Worm (Caenorhabditis elegans): Measurements from ENCODE around the gene W10C4.1.

The W10C4.1 gene

DNA sequence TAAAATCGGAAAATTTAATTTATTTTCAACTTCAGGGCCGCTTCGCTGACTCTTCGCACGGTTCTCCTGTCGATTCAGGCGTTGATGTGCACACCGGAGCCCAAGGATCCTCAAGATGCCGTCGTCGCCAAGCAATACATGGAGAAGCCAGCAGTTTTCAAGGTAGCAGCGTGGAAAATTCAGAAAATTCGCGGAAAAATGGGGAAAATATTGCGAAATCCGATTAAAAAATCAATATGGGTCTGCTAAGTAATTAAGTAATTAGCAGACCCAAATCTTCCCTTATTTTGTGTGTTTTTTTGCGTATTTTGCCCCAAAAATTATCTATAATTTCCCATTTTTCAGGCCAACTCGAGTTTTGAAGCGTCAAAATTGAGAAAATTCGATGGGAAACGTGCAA is 17.6 kb downstream of the W10C4.1 start:
- no peak for TF ChIP-seq cebp-1 (GFP tag; IDR thresholded peaks at IDR 0.05)
- TF ChIP-seq cebp-1 (tag; optimal IDR thresholded peaks at IDR 0.05): peak; percentile 79
- no peak for TF ChIP-seq ceh-100 (GFP tag; IDR thresholded peaks at IDR 0.05)
- no peak for TF ChIP-seq snpc-4 (GFP tag; optimal IDR thresholded peaks at IDR 0.05)
- TF ChIP-seq snpc-4 (tag; optimal IDR thresholded peaks at IDR 0.05): no peak
- TF ChIP-seq ama-1 (optimal IDR thresholded peaks at IDR 0.05): no peak
- no peak for TF ChIP-seq ama-1 (GFP tag; optimal IDR thresholded peaks at IDR 0.05)
- no peak for TF ChIP-seq unc-130 (GFP tag; optimal IDR thresholded peaks at IDR 0.05)

DNA sequence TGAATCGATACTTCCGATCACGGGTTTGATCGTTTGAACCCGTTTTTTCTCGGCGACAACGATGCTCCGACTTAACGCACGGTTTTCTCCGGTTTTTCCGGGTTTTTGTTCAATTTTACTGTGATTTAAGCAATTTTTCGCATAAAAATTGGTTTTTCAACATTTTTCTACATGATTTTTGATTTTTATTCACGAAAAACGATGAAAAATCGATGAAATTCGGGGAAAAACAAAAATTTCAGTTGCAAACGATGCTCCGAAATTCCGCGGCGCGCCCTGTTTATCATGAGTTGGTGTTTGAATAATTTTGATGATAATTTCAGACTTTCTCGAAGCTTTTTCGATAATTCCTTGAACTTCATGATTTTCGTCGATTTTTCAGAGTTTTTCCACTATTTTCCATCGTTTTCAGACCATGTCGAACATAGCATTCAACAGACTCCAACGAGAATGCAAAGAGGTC is 18.5 kb downstream of the W10C4.1 start, which contains the start of gene ubc-20:
Gene ubc-20 (plus strand): TSS at position 413 of the 463 bp plus-strand sequence.
- TF ChIP-seq cebp-1 (GFP tag; IDR thresholded peaks at IDR 0.05) (no peak), cebp-1 (tag; optimal IDR thresholded peaks at IDR 0.05) (peak; percentile 14), ztf-25 (GFP tag; IDR thresholded peaks at IDR 0.05) (no peak), akir-1 (GFP tag; optimal IDR thresholded peaks at IDR 0.05) (no peak), nfyb-1 (GFP tag; IDR thresholded peaks at IDR 0.05) (no peak), rcor-1 (GFP tag; IDR thresholded peaks at IDR 0.05) (no peak), sptf-2 (GFP tag; optimal IDR thresholded peaks at IDR 0.05) (no peak), C06A6.2 (GFP tag; conservative IDR thresholded peaks at IDR 0.05) (no peak), attf-3 (GFP tag; conservative IDR thresholded peaks at IDR 0.05) (peak; percentile 95), attf-5 (GFP tag; optimal IDR thresholded peaks at IDR 0.05) (peak; percentile 70), C17E4.6 (GFP tag; IDR thresholded peaks at IDR 0.05) (no peak), athp-1 (tag; optimal IDR thresholded peaks at IDR 0.05) (no peak), nhr-90 (tag; optimal IDR thresholded peaks at IDR 0.05) (no peak), mxl-1 (tag; optimal IDR thresholded peaks at IDR 0.05) (no peak), hlh-26 (GFP tag; conservative IDR thresholded peaks at IDR 0.05) (no peak), nhr-80 (tag; optimal IDR thresholded peaks at IDR 0.05) (peak; percentile 25)

DNA sequence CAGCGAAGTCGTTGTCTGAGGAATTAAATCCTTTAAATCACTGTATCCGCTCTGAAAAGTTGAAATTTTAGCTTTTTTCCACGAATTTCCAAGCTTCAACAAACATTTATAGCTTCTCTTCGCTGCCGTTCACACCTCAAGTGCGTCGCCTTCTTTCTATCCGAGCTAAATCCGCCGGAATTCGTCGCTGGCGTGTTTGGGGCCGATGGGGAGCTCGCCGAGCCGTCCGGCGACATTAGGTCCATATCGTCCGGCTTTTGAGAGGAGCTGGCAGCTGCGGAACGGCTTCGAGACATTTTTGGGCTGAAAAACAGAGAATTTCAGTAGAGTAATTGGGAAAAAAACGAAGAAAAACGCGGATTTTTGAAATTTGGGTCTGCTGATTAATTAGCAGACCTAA is 19.1 kb downstream of the W10C4.1 start, which contains the start of gene mxl-2:
Gene mxl-2 (minus strand): TSS at position 303 of the 400 bp plus-strand sequence.
- no peak for TF ChIP-seq him-1 (tag; optimal IDR thresholded peaks at IDR 0.05)
- TF ChIP-seq K11D2.4 (GFP tag; IDR thresholded peaks at IDR 0.05): no peak
- TF ChIP-seq zfh-2 (GFP tag; conservative IDR thresholded peaks at IDR 0.05): peak; percentile 68
- TF ChIP-seq unc-130 (GFP tag; optimal IDR thresholded peaks at IDR 0.05): no peak
- TF ChIP-seq F49E8.2 (tag; optimal IDR thresholded peaks at IDR 0.05; ENCODE audit: insufficient read depth): no peak
- TF ChIP-seq nhr-27 (tag; optimal IDR thresholded peaks at IDR 0.05): no peak
- TF ChIP-seq F55B11.4 (tag; optimal IDR thresholded peaks at IDR 0.05; ENCODE audit: borderline replicate concordance, insufficient read depth): no peak

DNA sequence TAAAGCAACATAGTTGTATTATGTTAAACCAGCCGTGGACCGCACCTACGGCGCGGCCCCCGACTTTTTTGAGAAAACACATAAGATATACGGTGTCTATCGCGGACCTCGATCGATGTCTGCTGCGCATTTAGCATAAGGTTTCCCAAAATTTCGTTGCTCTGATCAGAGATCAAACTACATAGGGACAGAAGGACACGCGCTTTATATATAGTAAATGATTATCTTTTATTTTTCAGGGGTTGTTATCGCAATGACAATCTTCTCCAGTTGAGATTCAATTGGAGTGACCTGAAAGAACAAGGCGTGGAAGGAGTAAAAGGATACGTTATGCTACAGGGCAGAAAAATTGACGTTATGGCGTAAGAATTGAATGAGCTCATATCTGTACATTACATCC is 21.0 kb downstream of the W10C4.1 start:
- TF ChIP-seq hmg-1.2 (GFP tag; IDR thresholded peaks at IDR 0.05) (peak; percentile 49), B0336.3 (GFP tag; IDR thresholded peaks at IDR 0.05) (0 out of 2 replicates have a peak, but pooled peaks have one; percentile 31), attf-6 (GFP tag; IDR thresholded peaks at IDR 0.05) (peak; percentile 53; the same call in 1 of the 2 replicates), pbrm-1 (GFP tag; IDR thresholded peaks at IDR 0.05) (0 out of 2 replicates have a peak, but pooled peaks have one; percentile 32), Y56A3A.18 (GFP tag; IDR thresholded peaks at IDR 0.05) (0 out of 2 replicates have a peak, but pooled peaks have one; percentile 8), snpc-1.1 (tag; optimal IDR thresholded peaks at IDR 0.05; ENCODE audit: insufficient read depth) (peak; percentile 75), snpc-4 (GFP tag; optimal IDR thresholded peaks at IDR 0.05) (peak; percentile 32), snpc-4 (tag; optimal IDR thresholded peaks at IDR 0.05) (peak in 2 of 4 experiments; percentile 87 to 90), D2030.7 (GFP tag; IDR thresholded peaks at IDR 0.05) (0 out of 2 replicates have a peak, but pooled peaks have one; percentile 13)
